Fruit fly (Drosophila melanogaster): ENCODE data around the gene Wdr37.

Gene Wdr37

dm6 chr3R:18412279-18413214 is 10.0 kb upstream of the Wdr37 start, which contains the start of gene CG31122 (continued):
- peak; percentile 63 for TF ChIP-seq mam (GFP tag; optimal IDR thresholded peaks at IDR 0.05)
- TF ChIP-seq CG15601 (tag; optimal IDR thresholded peaks at IDR 0.05), result peak; percentile 61
- peak; percentile 50 for TF ChIP-seq Bteb2 (GFP tag; optimal IDR thresholded peaks at IDR 0.05)
- peak; percentile 71 for TF ChIP-seq sd (tag; optimal IDR thresholded peaks at IDR 0.05)
- 0 out of 2 replicates have a peak, but pooled peaks have one; percentile 37 for TF ChIP-seq Xrp1 (GFP tag; IDR thresholded peaks at IDR 0.05)
- peak; percentile 98 for TF ChIP-seq Scr (GFP tag; IDR thresholded peaks at IDR 0.05; ENCODE audit: partially characterized antibody)
- TF ChIP-seq MBD-R2 (GFP tag; IDR thresholded peaks at IDR 0.05), result peak; percentile 49
- TF ChIP-seq CG7745 (tag; optimal IDR thresholded peaks at IDR 0.05), result no peak
- TF ChIP-seq wek (GFP tag; optimal IDR thresholded peaks at IDR 0.05), result no peak
- TF ChIP-seq CG30403 (GFP tag; optimal IDR thresholded peaks at IDR 0.05), result peak; percentile 70
- TF ChIP-seq CHES-1-like (GFP tag; optimal IDR thresholded peaks at IDR 0.05), result peak; percentile 49
- no peak for TF ChIP-seq CG10979 (tag; optimal IDR thresholded peaks at IDR 0.05)
- peak; percentile 47 for TF ChIP-seq B-H2 (GFP tag; optimal IDR thresholded peaks at IDR 0.05)
- no peak for TF ChIP-seq CTCF (GFP tag; optimal IDR thresholded peaks at IDR 0.05)
- no peak for TF ChIP-seq pnt (GFP tag; optimal IDR thresholded peaks at IDR 0.05)
- TF ChIP-seq trh (GFP tag; optimal IDR thresholded peaks at IDR 0.05), result no peak
- TF ChIP-seq repo (GFP tag; optimal IDR thresholded peaks at IDR 0.05), result no peak
- TF ChIP-seq CG6683 (GFP tag; optimal IDR thresholded peaks at IDR 0.05), result no peak
- TF ChIP-seq p53 (GFP tag; optimal IDR thresholded peaks at IDR 0.05), result peak; percentile 44
- no peak for TF ChIP-seq CG3281 (GFP tag; optimal IDR thresholded peaks at IDR 0.05)
- TF ChIP-seq Oaz (GFP tag; IDR thresholded peaks at IDR 0.05), result no peak
- no peak for TF ChIP-seq prd (optimal IDR thresholded peaks at IDR 0.05)
- TF ChIP-seq prd (GFP tag; IDR thresholded peaks at IDR 0.05), result peak; percentile 59; the same call in 2 of the 3 replicates
- TF ChIP-seq CG7556 (GFP tag; optimal IDR thresholded peaks at IDR 0.05), result no peak
- TF ChIP-seq run (tag; optimal IDR thresholded peaks at IDR 0.05), result no peak
- TF ChIP-seq sisA (GFP tag; IDR thresholded peaks at IDR 0.05), result peak; percentile 47; the same call in 1 of the 2 replicates
- TF ChIP-seq Bgb (GFP tag; IDR thresholded peaks at IDR 0.05; ENCODE audit: partially characterized antibody), result peak; percentile 93
- peak; percentile 82 for TF ChIP-seq ranshi (GFP tag; IDR thresholded peaks at IDR 0.05)
- 0 out of 2 replicates have a peak, but pooled peaks have one; percentile 12 for TF ChIP-seq sens-2 (GFP tag; IDR thresholded peaks at IDR 0.05)
- TF ChIP-seq br (optimal IDR thresholded peaks at IDR 0.05), result no peak
- no peak for TF ChIP-seq gcm (GFP tag; optimal IDR thresholded peaks at IDR 0.05)
- TF ChIP-seq cato (GFP tag; optimal IDR thresholded peaks at IDR 0.05; ENCODE audit: borderline replicate concordance), result no peak
- no peak for TF ChIP-seq gsb (GFP tag; IDR thresholded peaks at IDR 0.05)
- no peak for TF ChIP-seq fd102C (GFP tag; optimal IDR thresholded peaks at IDR 0.05)
- TF ChIP-seq Dad (GFP tag; optimal IDR thresholded peaks at IDR 0.05), result peak; percentile 72
- no peak for TF ChIP-seq CG4328 (GFP tag; optimal IDR thresholded peaks at IDR 0.05)
- TF ChIP-seq hb (GFP tag; IDR thresholded peaks at IDR 0.05; ENCODE audit: partially characterized antibody), result peak; percentile 96
- no peak for TF ChIP-seq Sry-β (GFP tag; optimal IDR thresholded peaks at IDR 0.05)
- TF ChIP-seq CG16813 (GFP tag; IDR thresholded peaks at IDR 0.05; ENCODE audit: partially characterized antibody), result peak; percentile 98
- peak; percentile 68 for TF ChIP-seq CG2120 (GFP tag; optimal IDR thresholded peaks at IDR 0.05)
- TF ChIP-seq kah (GFP tag; optimal IDR thresholded peaks at IDR 0.05), result no peak
- TF ChIP-seq ham (GFP tag; IDR thresholded peaks at IDR 0.05), result no peak
- TF ChIP-seq CG13296 (GFP tag; optimal IDR thresholded peaks at IDR 0.05), result no peak
- peak; percentile 46 for TF ChIP-seq Myb (GFP tag; optimal IDR thresholded peaks at IDR 0.05)
- peak; percentile 43 for TF ChIP-seq CG12236 (GFP tag; optimal IDR thresholded peaks at IDR 0.05)
- no peak for TF ChIP-seq H2.0 (GFP tag; IDR thresholded peaks at IDR 0.05)
